Fruit fly (Drosophila melanogaster): ENCODE data around the gene CG13066.

- TF ChIP-seq CG8478 (optimal IDR thresholded peaks at IDR 0.05) (no peak), CTCF (optimal IDR thresholded peaks at IDR 0.05) (no peak)
These were observed 1.8 kb upstream of the CG13066 start, which contains the start of the genes CG34248 and CG13067 for dm6 chr3L:16270802-16271332.

Data from S2 (cell line).